Worm (Caenorhabditis elegans) whole organism, late embryonic: ENCODE measurements around the gene cal-2.

Source experiments
- K02D7.2 ChIP-seq: sonication (generic microtip); optimal IDR thresholded peaks from 2 replicates; lab custom pipeline; 2017; ENCODE audit warnings: mild to moderate bottlenecking, missing genetic modification characterization, missing compliant biosample characterization
- T23F11.4 ChIP-seq: fragments of 200-800 bp; sonication (Bioruptor generic); optimal IDR thresholded peaks from 2 replicates; lab custom pipeline; 2018; ENCODE audit warnings: mild to moderate bottlenecking, missing genetic modification characterization, missing compliant biosample characterization
- Y22D7AL.16 ChIP-seq: sonication (generic microtip); optimal IDR thresholded peaks from 2 replicates; lab custom pipeline; 2016; ENCODE audit warnings: missing genetic modification characterization, missing compliant biosample characterization
- ahr-1 ChIP-seq: sonication (generic microtip); optimal IDR thresholded peaks from 2 replicates; lab custom pipeline; 2016; ENCODE audit warnings: missing genetic modification characterization, missing compliant biosample characterization
- ama-1 ChIP-seq: fragments of 150-350 bp; optimal IDR thresholded peaks from 2 replicates; lab custom pipeline; 2014
- ceh-19 ChIP-seq: fragments of 200-800 bp; sonication (Bioruptor generic); optimal IDR thresholded peaks from 2 replicates; lab custom pipeline; 2018; ENCODE audit warnings: mild to moderate bottlenecking, missing genetic modification characterization, missing compliant biosample characterization
- ceh-2 ChIP-seq: sonication (generic microtip); optimal IDR thresholded peaks from 2 replicates; lab custom pipeline; 2016; ENCODE audit warnings: missing genotype, missing genetic modification characterization, missing compliant biosample characterization
- ceh-22 ChIP-seq: sonication (generic microtip); optimal IDR thresholded peaks from 2 replicates; lab custom pipeline; 2017; ENCODE audit warnings: missing biosample characterization, missing genetic modification characterization
- ceh-24 ChIP-seq: sonication (generic microtip); optimal IDR thresholded peaks from 2 replicates; lab custom pipeline; 2016; ENCODE audit warnings: mild to moderate bottlenecking, missing genetic modification characterization, missing compliant biosample characterization
- ceh-30 ChIP-seq: fragments of 150-350 bp; optimal IDR thresholded peaks from 2 replicates; lab custom pipeline; 2014; ENCODE audit warnings: missing biosample characterization, missing genetic modification characterization
- ceh-34 ChIP-seq: sonication (generic microtip); optimal IDR thresholded peaks from 2 replicates; lab custom pipeline; 2016; ENCODE audit warnings: mild to moderate bottlenecking, missing genetic modification characterization, missing compliant biosample characterization
- ceh-45 ChIP-seq: fragments of 200-800 bp; sonication (Bioruptor generic); IDR thresholded peaks from 2 replicates; pipeline ENCODE4 v1.3.6; 2022; ENCODE audit warnings: missing genetic modification reagents, missing genetic modification characterization, missing compliant biosample characterization
- ceh-48 ChIP-seq: sonication (generic microtip); optimal IDR thresholded peaks from 2 replicates; lab custom pipeline; 2016; ENCODE audit warnings: missing genetic modification characterization, inconsistent platforms, missing compliant biosample characterization
- ceh-6 ChIP-seq: fragments of 200-800 bp; sonication (Bioruptor generic); optimal IDR thresholded peaks from 2 replicates; lab custom pipeline; 2018; ENCODE audit warnings: mild to moderate bottlenecking, missing genetic modification characterization, missing compliant biosample characterization
- ceh-9 ChIP-seq: sonication (generic microtip); optimal IDR thresholded peaks from 2 replicates; lab custom pipeline; 2016; ENCODE audit warnings: mild to moderate bottlenecking, missing genetic modification characterization, inconsistent platforms, missing compliant biosample characterization
- che-1 ChIP-seq: sonication (generic microtip); optimal IDR thresholded peaks from 2 replicates; lab custom pipeline; 2016; ENCODE audit warnings: mild to moderate bottlenecking, missing genetic modification characterization, missing compliant biosample characterization
- dmd-4 ChIP-seq: sonication (generic microtip); optimal IDR thresholded peaks from 2 replicates; lab custom pipeline; 2016; ENCODE audit warnings: borderline replicate concordance, missing genetic modification characterization, missing compliant biosample characterization
- dve-1 ChIP-seq: sonication (generic microtip); optimal IDR thresholded peaks from 2 replicates; lab custom pipeline; 2017; ENCODE audit warnings: antibody characterized with exemption, mild to moderate bottlenecking, missing genetic modification characterization, missing compliant biosample characterization
- elt-2 ChIP-seq: sonication (generic microtip); optimal IDR thresholded peaks from 2 replicates; lab custom pipeline; 2016; ENCODE audit warnings: missing genetic modification reagents, missing genetic modification characterization, missing compliant biosample characterization
- ets-4 ChIP-seq: sonication (generic microtip); optimal IDR thresholded peaks from 2 replicates; lab custom pipeline; 2016; ENCODE audit warnings: missing genetic modification characterization, missing compliant biosample characterization
- fax-1 ChIP-seq: sonication (generic microtip); optimal IDR thresholded peaks from 2 replicates; lab custom pipeline; 2016; ENCODE audit warnings: missing genotype, missing genetic modification characterization, missing compliant biosample characterization
- fkh-6 ChIP-seq: sonication (generic microtip); optimal IDR thresholded peaks from 2 replicates; lab custom pipeline; 2016; ENCODE audit warnings: missing genetic modification characterization, missing compliant biosample characterization
- gmeb-2 ChIP-seq: sonication (generic microtip); optimal IDR thresholded peaks from 2 replicates; lab custom pipeline; 2016; ENCODE audit warnings: missing genetic modification characterization, inconsistent platforms, missing compliant biosample characterization
- hlh-30 ChIP-seq: sonication (generic microtip); optimal IDR thresholded peaks from 2 replicates; lab custom pipeline; 2017; ENCODE audit warnings: antibody characterized with exemption, missing genetic modification characterization, missing compliant biosample characterization; ENCODE audit not compliant: insufficient read depth
- hlh-6 ChIP-seq: sonication (generic microtip); optimal IDR thresholded peaks from 2 replicates; lab custom pipeline; 2016; ENCODE audit warnings: missing genotype, missing genetic modification characterization, missing compliant biosample characterization
- hlh-8 ChIP-seq: sonication (generic microtip); optimal IDR thresholded peaks from 2 replicates; lab custom pipeline; 2016; ENCODE audit warnings: missing genotype, missing genetic modification characterization, missing compliant biosample characterization
- madf-2 ChIP-seq: sonication (generic microtip); optimal IDR thresholded peaks from 2 replicates; lab custom pipeline; 2017; ENCODE audit warnings: missing genetic modification characterization, missing compliant biosample characterization
- nfya-1 ChIP-seq: sonication (generic microtip); optimal IDR thresholded peaks from 2 replicates; lab custom pipeline; 2017; ENCODE audit warnings: missing genetic modification characterization, mild to moderate bottlenecking, missing compliant biosample characterization, antibody characterized with exemption, moderate library complexity
- nhr-232 ChIP-seq: sonication (generic microtip); optimal IDR thresholded peaks from 2 replicates; lab custom pipeline; 2016; ENCODE audit warnings: missing genetic modification characterization, missing compliant biosample characterization
- npax-4 ChIP-seq: sonication (generic microtip); optimal IDR thresholded peaks from 2 replicates; lab custom pipeline; 2016; ENCODE audit warnings: missing genetic modification characterization, missing compliant biosample characterization
- odd-2 ChIP-seq: sonication (generic microtip); optimal IDR thresholded peaks from 2 replicates; lab custom pipeline; 2017; ENCODE audit warnings: antibody characterized with exemption, mild to moderate bottlenecking, missing genetic modification characterization, missing compliant biosample characterization
- pag-3 ChIP-seq: sonication (generic microtip); optimal IDR thresholded peaks from 2 replicates; lab custom pipeline; 2016; ENCODE audit warnings: missing compliant biosample characterization, missing genetic modification characterization, borderline replicate concordance
- pha-2 ChIP-seq: sonication (generic microtip); optimal IDR thresholded peaks from 2 replicates; lab custom pipeline; 2017; ENCODE audit warnings: mild to moderate bottlenecking, missing genetic modification characterization, missing compliant biosample characterization
- pha-4 ChIP-seq: fragments of 150-350 bp; optimal IDR thresholded peaks from 2 replicates; lab custom pipeline; 2018; ENCODE audit warnings: missing biosample characterization, missing genetic modification reagents, missing genetic modification characterization
- pqm-1 ChIP-seq: sonication (generic microtip); optimal IDR thresholded peaks from 2 replicates; lab custom pipeline; 2016; ENCODE audit warnings: missing genetic modification characterization, missing compliant biosample characterization
- pros-1 ChIP-seq: fragments of 150-350 bp; optimal IDR thresholded peaks from 2 replicates; lab custom pipeline; 2014; ENCODE audit warnings: missing biosample characterization, missing genetic modification reagents, missing genetic modification characterization
- ref-2 ChIP-seq: sonication (generic microtip); optimal IDR thresholded peaks from 2 replicates; lab custom pipeline; 2016; ENCODE audit warnings: missing genetic modification characterization, missing compliant biosample characterization
- rnt-1 ChIP-seq: sonication (generic microtip); optimal IDR thresholded peaks from 2 replicates; lab custom pipeline; 2016; ENCODE audit warnings: missing genetic modification characterization, missing compliant biosample characterization
- tbx-2 ChIP-seq: sonication (generic microtip); optimal IDR thresholded peaks from 2 replicates; lab custom pipeline; 2016; ENCODE audit warnings: missing genetic modification characterization, missing compliant biosample characterization
- tbx-7 ChIP-seq: sonication (generic microtip); optimal IDR thresholded peaks from 2 replicates; lab custom pipeline; 2016; ENCODE audit warnings: missing genotype, missing genetic modification characterization, missing compliant biosample characterization
- ttx-3 ChIP-seq: sonication (generic microtip); optimal IDR thresholded peaks from 2 replicates; lab custom pipeline; 2016; ENCODE audit warnings: missing genetic modification reagents, missing genetic modification characterization, missing compliant biosample characterization
- unc-3 ChIP-seq, 2 experiments: fragments of 200-800 bp in 1 of 2; sonication (Bioruptor generic) in 1 of 2; sonication (generic microtip) in 1 of 2; conservative IDR thresholded peaks in 1 of 2; optimal IDR thresholded peaks in 1 of 2; 2 replicates each; pipeline versions ENCODE4 v1.3.6 to Lab custom; 2016 to 2022; ENCODE audit warnings: missing compliant biosample characterization in 2 of 2, missing genetic modification characterization in 2 of 2, missing genetic modification reagents in 1 of 2
- unc-55 ChIP-seq: sonication (generic microtip); optimal IDR thresholded peaks from 2 replicates; lab custom pipeline; 2017; ENCODE audit warnings: missing biosample characterization, missing genetic modification reagents, missing genetic modification characterization
- zip-5 ChIP-seq: sonication (generic microtip); optimal IDR thresholded peaks from 2 replicates; lab custom pipeline; 2016; ENCODE audit warnings: missing genetic modification characterization, missing compliant biosample characterization

Gene cal-2

ce11 chrII:8969251-8970183 lies 9.0 kb downstream of the cal-2 start, which contains the start of the genes szy-20 and C18E9.5 (continued):
- no peak for TF ChIP-seq pha-4
- TF ChIP-seq hlh-6 (tag; lab: Kevin White, UChicago), result no peak
- peak; percentile 0 for TF ChIP-seq nhr-232 (tag; lab: Kevin White, UChicago)
- no peak for TF ChIP-seq fax-1 (tag; lab: Kevin White, UChicago)
- TF ChIP-seq zip-5, result peak; percentile 19
- peak; percentile 34 for TF ChIP-seq ceh-19 (GFP tag; lab: Kevin White, UChicago)
- TF ChIP-seq nfya-1 (tag; lab: Kevin White, UChicago), result peak; percentile 67
- TF ChIP-seq elt-2 (tag; lab: Kevin White, UChicago), result peak; percentile 26
- TF ChIP-seq odd-2, result no peak
- peak; percentile 8 for TF ChIP-seq madf-2 (tag; lab: Kevin White, UChicago)
- no peak for TF ChIP-seq pha-2 (tag; lab: Kevin White, UChicago)
- TF ChIP-seq dmd-4 (tag; lab: Kevin White, UChicago), result no peak
- peak; percentile 28 for TF ChIP-seq tbx-2 (tag; lab: Kevin White, UChicago)
- peak; percentile 66 for TF ChIP-seq ceh-34 (tag; lab: Kevin White, UChicago)
- no peak for TF ChIP-seq che-1
- no peak for TF ChIP-seq ceh-6 (GFP tag; lab: Kevin White, UChicago)
- TF ChIP-seq ttx-3 (tag; lab: Kevin White, UChicago), result no peak
- TF ChIP-seq Y22D7AL.16 (tag; lab: Kevin White, UChicago), result no peak
- no peak for TF ChIP-seq ama-1 (lab: Kevin White, UChicago)
- no peak for TF ChIP-seq pros-1 (tag; lab: Kevin White, UChicago)
- peak; percentile 14 for TF ChIP-seq tbx-7 (tag; lab: Kevin White, UChicago)
- TF ChIP-seq hlh-8, result no peak
- no peak for TF ChIP-seq unc-55 (GFP tag; lab: Kevin White, UChicago)
- no peak for TF ChIP-seq ceh-30 (tag; lab: Kevin White, UChicago)
- TF ChIP-seq ref-2 (tag; lab: Kevin White, UChicago), result peak; percentile 62
- TF ChIP-seq K02D7.2, result peak; percentile 6
- no peak for TF ChIP-seq npax-4
- TF ChIP-seq ceh-24 (tag; lab: Kevin White, UChicago), result no peak
- peak; percentile 24 for TF ChIP-seq ceh-48 (tag; lab: Kevin White, UChicago)
- no peak for TF ChIP-seq pag-3
- no peak for TF ChIP-seq ets-4 (tag; lab: Kevin White, UChicago)
- no peak for TF ChIP-seq rnt-1 (tag; lab: Kevin White, UChicago)
- TF ChIP-seq ceh-2 (tag; lab: Kevin White, UChicago), result peak; percentile 24
- peak; percentile 21 for TF ChIP-seq hlh-30 (tag; lab: Kevin White, UChicago)
- no peak for TF ChIP-seq ceh-22
- no peak for TF ChIP-seq unc-3 (GFP tag; conservative IDR thresholded peaks at IDR 0.05; lab: Robert Waterston, UW)
- peak; percentile 48 for TF ChIP-seq unc-3 (tag; optimal IDR thresholded peaks at IDR 0.05; lab: Kevin White, UChicago)
- no peak for TF ChIP-seq T23F11.4 (GFP tag; lab: Kevin White, UChicago)
- no peak for TF ChIP-seq ceh-9 (tag; lab: Kevin White, UChicago)
- peak; percentile 28 for TF ChIP-seq dve-1 (tag; lab: Kevin White, UChicago)
- no peak for TF ChIP-seq ahr-1 (tag; lab: Kevin White, UChicago)
- no peak for TF ChIP-seq ceh-45
- no peak for TF ChIP-seq pqm-1
- TF ChIP-seq fkh-6, result no peak
- no peak for TF ChIP-seq gmeb-2
